Worm (Caenorhabditis elegans) whole organism, L4 larva: ENCODE measurements around the gene gei-3.

Experiments used
- F26F4.8 ChIP-seq: fragments of 200-800 bp; sonication (Bioruptor generic); conservative IDR thresholded peaks from 2 replicates; pipeline ENCODE4 v1.3.6; 2022; ENCODE audit warnings: missing genetic modification characterization, missing compliant biosample characterization
- T26A8.4 ChIP-seq: fragments of 200-800 bp; sonication (Bioruptor generic); IDR thresholded peaks from 2 replicates; pipeline ENCODE4 v1.3.6; 2022; ENCODE audit warnings: missing genetic modification characterization, missing compliant biosample characterization
- ZK337.2 ChIP-seq: fragments of 200-800 bp; sonication (Bioruptor generic); IDR thresholded peaks from 2 replicates; pipeline ENCODE4 v1.3.6; 2022; ENCODE audit warnings: missing genetic modification reagents, missing genetic modification characterization, missing compliant biosample characterization
- aha-1 ChIP-seq: fragments of 150-350 bp; peaks from one replicate; lab custom pipeline; 2014; ENCODE audit warnings: missing biosample characterization, missing genetic modification characterization
- ceh-32 ChIP-seq: sonication (generic microtip); optimal IDR thresholded peaks from 2 replicates; lab custom pipeline; 2016; ENCODE audit warnings: mild to moderate bottlenecking, missing genetic modification characterization, missing compliant biosample characterization; ENCODE audit not compliant: poor library complexity
- ceh-62 ChIP-seq: sonication (generic microtip); optimal IDR thresholded peaks from 2 replicates; lab custom pipeline; 2017; ENCODE audit warnings: missing biosample characterization, missing genetic modification characterization
- daf-19 ChIP-seq: fragments of 200-800 bp; sonication (Bioruptor generic); conservative IDR thresholded peaks from 2 replicates; pipeline ENCODE4 v1.3.6; 2022; ENCODE audit warnings: missing genetic modification characterization, missing compliant biosample characterization
- dmd-9 ChIP-seq: fragments of 200-800 bp; sonication (Bioruptor generic); IDR thresholded peaks from 2 replicates; pipeline ENCODE4 v1.3.6; 2022; ENCODE audit warnings: missing genetic modification reagents, missing genetic modification characterization, missing compliant biosample characterization
- dpl-1 ChIP-seq: fragments of 150-350 bp; optimal IDR thresholded peaks from 2 replicates; lab custom pipeline; 2014; ENCODE audit warnings: missing biosample characterization, missing genetic modification reagents, missing genetic modification characterization
- dve-1 ChIP-seq: sonication (generic microtip); optimal IDR thresholded peaks from 2 replicates; lab custom pipeline; 2017; ENCODE audit warnings: antibody characterized with exemption, mild to moderate bottlenecking, missing genetic modification characterization, missing compliant biosample characterization; ENCODE audit not compliant: insufficient read depth
- egl-27 ChIP-seq: sonication (generic microtip); optimal IDR thresholded peaks from 3 replicates; lab custom pipeline; 2017; ENCODE audit warnings: missing biosample characterization, missing genetic modification reagents, missing genetic modification characterization
- hlh-11 ChIP-seq: fragments of 200-800 bp; sonication (Bioruptor generic); optimal IDR thresholded peaks from 2 replicates; lab custom pipeline; 2018; ENCODE audit warnings: mild to moderate bottlenecking, missing genetic modification characterization, missing compliant biosample characterization
- lin-13 ChIP-seq: fragments of 150-350 bp; optimal IDR thresholded peaks from 2 replicates; lab custom pipeline; 2014; ENCODE audit warnings: missing biosample characterization, missing genetic modification reagents, missing genetic modification characterization
- lin-15B ChIP-seq: fragments of 150-350 bp; sonication (generic microtip); optimal IDR thresholded peaks from 3 replicates; lab custom pipeline; 2014; ENCODE audit warnings: missing biosample characterization, missing genetic modification characterization
- lir-3 ChIP-seq: sonication (generic microtip); optimal IDR thresholded peaks from 2 replicates; lab custom pipeline; 2016; ENCODE audit warnings: mild to moderate bottlenecking, missing genetic modification characterization, missing compliant biosample characterization
- lsy-2 ChIP-seq, 2 experiments: fragments of 150-350 bp in 1 of 2; sonication (generic microtip) in 1 of 2; optimal IDR thresholded peaks; 2 replicates each; lab custom pipeline; 2014 to 2017; ENCODE audit warnings: missing biosample characterization in 2 of 2, missing genetic modification characterization in 2 of 2
- mdl-1 ChIP-seq, 2 experiments: fragments of 150-350 bp in 1 of 2; sonication (generic microtip) in 1 of 2; optimal IDR thresholded peaks; 2 replicates each; lab custom pipeline; 2014 to 2017; ENCODE audit warnings: missing biosample characterization in 2 of 2, missing genetic modification characterization in 2 of 2
- nhr-28 ChIP-seq: fragments of 150-350 bp; optimal IDR thresholded peaks from 2 replicates; lab custom pipeline; 2014; ENCODE audit warnings: missing biosample characterization, missing genetic modification characterization
- nhr-76 ChIP-seq: fragments of 150-350 bp; optimal IDR thresholded peaks from 2 replicates; lab custom pipeline; 2014; ENCODE audit warnings: missing biosample characterization, missing genetic modification characterization
- nhr-77 ChIP-seq: fragments of 150-350 bp; optimal IDR thresholded peaks from 2 replicates; lab custom pipeline; 2014; ENCODE audit warnings: missing biosample characterization, missing genetic modification characterization
- set-16 ChIP-seq: fragments of 200-800 bp; sonication (Bioruptor generic); IDR thresholded peaks from 2 replicates; pipeline ENCODE4 v1.3.6; 2022; ENCODE audit warnings: missing genetic modification reagents, missing genetic modification characterization, missing compliant biosample characterization
- skn-1 ChIP-seq: fragments of 150-350 bp; optimal IDR thresholded peaks from 2 replicates; lab custom pipeline; 2014; ENCODE audit warnings: missing biosample characterization, missing genetic modification characterization
- snpc-1.2 ChIP-seq: fragments of 200-800 bp; sonication (Bioruptor generic); IDR thresholded peaks from 2 replicates; pipeline ENCODE4 v1.3.6; 2022; ENCODE audit warnings: missing genetic modification reagents, missing genetic modification characterization, missing compliant biosample characterization
- snpc-4 ChIP-seq: fragments of 150-350 bp; optimal IDR thresholded peaks from 2 replicates; lab custom pipeline; 2014; ENCODE audit warnings: missing biosample characterization, missing genetic modification characterization
- unc-62 ChIP-seq, 3 experiments: fragments of 150-350 bp in 1 of 3; sonication (generic microtip); optimal IDR thresholded peaks in 2 of 3; peaks in 1 of 3; 1 replicate in 1 of 3; 2 replicates in 2 of 3; lab custom pipeline; 2014 to 2017; ENCODE audit warnings: missing biosample characterization in 3 of 3, missing genetic modification characterization in 3 of 3, missing genetic modification reagents in 3 of 3, missing genotype in 1 of 3
- vab-7 ChIP-seq: fragments of 200-800 bp; sonication (Bioruptor generic); IDR thresholded peaks from 2 replicates; pipeline ENCODE4 v1.3.6; 2022; ENCODE audit warnings: missing genetic modification reagents, missing genetic modification characterization, missing compliant biosample characterization
- zfp-3 ChIP-seq: fragments of 200-800 bp; sonication (Bioruptor generic); conservative IDR thresholded peaks from 2 replicates; pipeline ENCODE4 v1.3.6; 2022; ENCODE audit warnings: missing genetic modification reagents, missing genetic modification characterization, missing compliant biosample characterization
- zip-2 ChIP-seq: fragments of 150-350 bp; optimal IDR thresholded peaks from 2 replicates; lab custom pipeline; 2014; ENCODE audit warnings: missing biosample characterization, missing genetic modification characterization

The gei-3 gene

ce11 chrX:12843530-12843929 is 30.1 kb upstream of the gei-3 start (continued):
- TF ChIP-seq F26F4.8 (GFP tag; lab: Robert Waterston, UW): no peak
- TF ChIP-seq mdl-1 (tag; optimal IDR thresholded peaks at IDR 0.05; lab: Kevin White, UChicago): no peak
- no peak for TF ChIP-seq ceh-32 (tag; lab: Kevin White, UChicago)
- 0 out of 2 replicates have a peak, but pooled peaks have one; percentile 24 for TF ChIP-seq dmd-9 (GFP tag; lab: Robert Waterston, UW)
- no peak for TF ChIP-seq ZK337.2 (GFP tag; lab: Robert Waterston, UW)
- peak; percentile 63 for TF ChIP-seq T26A8.4 (GFP tag; lab: Robert Waterston, UW)
- peak; percentile 77 for TF ChIP-seq vab-7

DNA sequence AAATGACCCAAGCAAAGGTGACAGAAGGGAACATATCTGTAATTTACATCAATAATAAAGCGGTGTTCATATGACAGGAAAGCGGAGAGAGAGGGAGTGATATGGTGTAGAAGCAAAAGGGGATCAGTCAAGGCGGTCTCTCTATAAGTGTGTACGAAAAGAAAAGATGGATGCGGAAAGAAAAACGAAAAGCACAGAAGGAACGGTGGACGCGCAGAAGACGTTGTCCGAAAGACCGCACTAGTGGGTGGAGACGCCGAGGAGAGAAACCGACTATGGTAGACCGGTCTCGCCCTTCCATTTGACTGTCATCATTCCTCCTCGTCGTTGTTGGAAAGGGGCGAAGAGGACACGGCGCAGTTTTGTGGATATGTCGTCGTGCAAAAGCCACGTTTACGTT is 29.6 kb upstream of the gei-3 start, which contains the start of gene C52G5.2:
C52G5.2 (plus strand) TSS at position 301 of the 400 bp plus-strand sequence.
- no peak for TF ChIP-seq snpc-4
- 0 out of 2 replicates have a peak, but pooled peaks have one; percentile 7 for TF ChIP-seq set-16
- TF ChIP-seq T26A8.4 (GFP tag; lab: Robert Waterston, UW): no peak
- TF ChIP-seq snpc-1.2 (GFP tag; lab: Robert Waterston, UW): no peak
- TF ChIP-seq lir-3: no peak

DNA sequence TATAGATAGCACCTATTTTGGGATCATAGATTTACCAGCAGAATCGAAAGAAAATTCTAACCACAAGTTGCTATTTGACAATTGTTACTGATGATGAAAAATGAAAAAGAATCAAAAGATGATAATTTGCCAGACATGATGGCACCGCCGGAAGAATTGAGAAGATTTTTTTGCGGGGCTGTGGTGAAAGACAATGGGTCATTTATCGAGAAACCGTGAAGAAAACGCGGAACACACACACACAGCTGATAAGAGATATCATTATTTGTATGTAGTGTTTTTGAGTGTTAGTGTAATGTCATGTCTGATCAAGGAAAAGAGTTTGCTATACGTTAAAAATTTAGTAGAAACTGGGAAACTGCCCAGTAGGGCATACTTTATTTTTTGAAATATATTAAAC is 21.4 kb upstream of the gei-3 start:
- TF ChIP-seq nhr-28: peak; percentile 53
- TF ChIP-seq hlh-11 (tag; lab: Kevin White, UChicago): peak; percentile 37
- no peak for TF ChIP-seq nhr-76 (tag; lab: Kevin White, UChicago)

DNA sequence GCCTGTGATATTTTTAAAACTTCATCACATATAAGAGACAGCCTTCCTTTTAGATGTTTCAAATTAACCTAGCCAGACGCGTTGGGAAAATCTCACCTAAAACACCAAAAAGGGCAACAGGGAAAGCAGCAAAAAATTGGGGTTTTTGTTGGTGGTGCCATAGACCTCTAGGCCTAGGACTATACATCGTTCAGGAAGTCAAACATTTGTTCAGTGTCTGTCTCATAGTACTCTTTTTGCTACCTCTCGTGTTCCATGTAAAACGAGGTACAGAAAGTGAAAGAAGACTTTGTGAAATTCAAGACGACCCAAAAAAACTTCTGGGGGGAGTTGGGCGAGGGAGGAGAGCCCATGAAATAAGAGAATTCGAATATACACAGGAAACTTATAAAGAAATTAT is 15.6 kb upstream of the gei-3 start:
- TF ChIP-seq unc-62 (GFP tag; optimal IDR thresholded peaks at IDR 0.05 in 1 of 2; lab: Kevin White, UChicago) (peak in 1 of 2 experiments; percentile 97), unc-62 (tag; optimal IDR thresholded peaks at IDR 0.05; lab: Kevin White, UChicago) (no peak), mdl-1 (tag; optimal IDR thresholded peaks at IDR 0.05; lab: Kevin White, UChicago) (no peak), dpl-1 (no peak), zip-2 (tag; lab: Kevin White, UChicago) (no peak), lin-15B (tag; lab: Kevin White, UChicago) (no peak)

DNA sequence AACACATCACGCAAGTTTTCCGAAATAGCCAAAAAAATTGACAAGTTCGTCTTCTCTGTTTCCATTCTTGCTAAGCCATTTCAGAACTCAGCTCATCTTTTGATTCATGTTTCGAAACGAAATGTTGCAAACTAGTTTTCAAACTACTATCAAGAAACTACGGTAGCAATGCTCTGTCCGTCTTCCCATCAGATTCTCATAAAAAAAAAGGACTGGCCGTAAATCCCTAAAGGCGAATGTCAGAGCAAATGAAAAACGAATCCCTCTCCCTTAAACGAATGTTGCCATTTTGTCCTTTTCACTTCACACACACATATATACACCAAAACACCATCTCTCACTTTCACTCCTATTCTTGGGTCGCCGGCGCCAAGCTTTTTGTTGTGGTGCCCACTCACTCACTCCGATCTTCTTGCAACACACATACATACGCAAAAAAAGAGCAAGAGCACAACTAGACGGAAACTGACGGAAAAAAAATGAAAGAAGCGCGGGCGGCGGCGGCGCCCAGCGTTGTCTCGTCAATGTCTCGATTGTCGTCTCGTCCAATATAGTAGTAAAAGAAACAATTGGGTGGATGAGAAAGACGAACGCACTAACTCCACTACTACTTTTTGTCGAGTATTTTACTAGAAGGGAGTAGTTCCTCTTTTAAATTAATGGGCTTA is 14.4 kb upstream of the gei-3 start:
- TF ChIP-seq skn-1 (tag; lab: Kevin White, UChicago) (no peak), daf-19 (GFP tag; lab: Robert Waterston, UW) (no peak), dve-1 (no peak), lsy-2 (tag; optimal IDR thresholded peaks at IDR 0.05; lab: Kevin White, UChicago) (no peak), egl-27 (tag; lab: Kevin White, UChicago) (no peak), ceh-62 (no peak), unc-62 (GFP tag; optimal IDR thresholded peaks at IDR 0.05 in 1 of 2; lab: Kevin White, UChicago) (peak in 1 of 2 experiments; percentile 97), unc-62 (tag; optimal IDR thresholded peaks at IDR 0.05; lab: Kevin White, UChicago) (no peak), aha-1 (tag; lab: Kevin White, UChicago) (peak; percentile 52)

- TF ChIP-seq zfp-3 (GFP tag; lab: Robert Waterston, UW) (no peak), lin-13 (GFP tag; lab: Kevin White, UChicago) (no peak), unc-62 (GFP tag; optimal IDR thresholded peaks at IDR 0.05 in 1 of 2; lab: Kevin White, UChicago) (peak in 1 of 2 experiments; percentile 97), unc-62 (tag; optimal IDR thresholded peaks at IDR 0.05; lab: Kevin White, UChicago) (no peak)
- TF ChIP-seq, all 104 proteins: peak for 1
Observed at ce11 chrX:12826782-12827181, 13.3 kb upstream of the gei-3 start.

DNA sequence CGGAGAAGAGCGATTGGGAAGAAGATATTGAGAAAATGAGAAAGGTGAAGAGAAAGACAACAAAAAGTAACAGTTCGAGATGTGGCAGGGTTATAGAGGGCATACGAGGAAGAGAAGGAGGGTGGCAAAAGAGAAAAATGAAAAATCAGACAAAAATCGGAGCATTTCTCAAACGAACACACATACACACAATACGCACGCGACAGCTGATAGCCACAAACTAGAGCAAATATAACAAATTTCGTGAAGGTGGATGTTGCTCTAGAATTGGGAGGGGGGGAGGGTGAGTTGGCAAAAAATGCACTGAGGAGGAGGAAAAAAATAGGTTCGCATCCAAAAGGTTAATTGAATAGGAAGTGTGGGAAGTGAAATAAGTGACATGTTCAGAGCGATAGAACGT is 11.7 kb upstream of the gei-3 start:
- TF ChIP-seq unc-62 (GFP tag; optimal IDR thresholded peaks at IDR 0.05 in 1 of 2; lab: Kevin White, UChicago) (peak in 1 of 2 experiments; percentile 39), unc-62 (tag; optimal IDR thresholded peaks at IDR 0.05; lab: Kevin White, UChicago) (no peak), nhr-28 (peak; percentile 6), nhr-77 (tag; lab: Kevin White, UChicago) (no peak)
